Fruit fly (Drosophila melanogaster): ENCODE results near the gene Tsp3A.

- TF ChIP-seq fd102C (GFP tag; optimal IDR thresholded peaks at IDR 0.05) (no peak), Spps (tag; optimal IDR thresholded peaks at IDR 0.05) (no peak), CG12155 (GFP tag; optimal IDR thresholded peaks at IDR 0.05) (no peak), CG17612 (GFP tag; IDR thresholded peaks at IDR 0.05) (0 out of 2 replicates have a peak, but pooled peaks have one; percentile 32), lilli (GFP tag; optimal IDR thresholded peaks at IDR 0.05) (peak; percentile 30), chif (GFP tag; optimal IDR thresholded peaks at IDR 0.05) (peak in 1 of 2 experiments; percentile 3), fd3F (GFP tag; optimal IDR thresholded peaks at IDR 0.05) (peak; percentile 27), pan (optimal IDR thresholded peaks at IDR 0.05) (no peak), pan (GFP tag; optimal IDR thresholded peaks at IDR 0.05 in 1 of 2, IDR thresholded peaks at IDR 0.05 in 1 of 2) (no peak), Med (GFP tag) (peak; percentile 75), MESR4 (GFP tag; optimal IDR thresholded peaks at IDR 0.05) (no peak), sd (tag; optimal IDR thresholded peaks at IDR 0.05) (peak; percentile 45), dpn (GFP tag; optimal IDR thresholded peaks at IDR 0.05) (peak; percentile 9 to 37)
These were observed 28.1 kb downstream of the Tsp3A start for dm6 chrX:2591315-2591999.
